Worm (Caenorhabditis elegans): ENCODE results near the gene F47B7.2.

The F47B7.2 gene

DNA sequence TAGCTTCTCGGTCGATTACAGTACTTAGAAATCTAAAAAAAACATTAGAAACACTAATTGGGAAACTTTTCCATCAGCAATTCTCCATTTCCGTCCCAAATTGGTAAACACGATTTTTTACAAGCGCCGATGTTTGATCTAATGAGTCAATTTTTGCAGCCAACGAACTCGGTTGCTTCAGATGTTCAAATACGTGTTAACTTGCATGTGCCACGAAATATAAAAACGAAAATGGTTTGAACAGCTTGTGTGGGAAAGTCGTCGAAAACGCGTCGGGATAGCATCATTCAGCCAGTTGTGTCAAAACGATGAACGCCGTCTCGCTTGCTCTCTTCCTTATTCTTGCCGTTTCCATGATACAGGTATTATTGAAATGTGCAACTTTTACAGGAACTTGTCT lies 32.3 kb downstream of the F47B7.2 start, which contains the start of gene F35A5.2:
TSS of gene F35A5.2 (plus strand) at position 301 of the 400 bp plus-strand sequence.
- TF ChIP-seq egl-5 (tag; optimal IDR thresholded peaks at IDR 0.05) (no peak), ztf-4 (tag; optimal IDR thresholded peaks at IDR 0.05) (no peak), hmg-11 (tag; optimal IDR thresholded peaks at IDR 0.05) (no peak), elt-3 (tag; optimal IDR thresholded peaks at IDR 0.05) (no peak), nhr-76 (tag; optimal IDR thresholded peaks at IDR 0.05) (no peak)

DNA sequence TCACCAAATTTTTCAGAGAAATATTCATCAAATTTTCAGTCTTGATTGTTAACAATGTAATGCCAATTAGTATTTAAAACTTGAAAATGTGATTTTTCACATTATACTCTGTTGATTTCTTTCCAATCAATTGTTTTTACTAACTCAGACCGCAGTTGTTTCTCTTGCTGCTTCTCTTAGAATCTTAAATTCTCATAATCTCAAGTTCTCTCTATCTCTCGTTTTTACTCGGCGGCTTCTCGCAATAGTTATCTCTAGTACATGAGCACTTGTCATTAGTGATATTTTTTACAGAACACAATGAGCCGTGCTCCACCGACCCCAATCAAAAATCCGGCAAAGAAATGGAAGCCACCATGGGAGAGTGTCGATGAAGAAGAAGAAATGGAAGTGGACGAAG lies 34.6 kb downstream of the F47B7.2 start, which contains the start of gene F35A5.1:
TSS of gene F35A5.1 (plus strand) at position 301 of the 400 bp plus-strand sequence.
- no peak for TF ChIP-seq R02D3.7 (tag; optimal IDR thresholded peaks at IDR 0.05)
- TF ChIP-seq pqm-1 (tag; optimal IDR thresholded peaks at IDR 0.05): no peak
- no peak for TF ChIP-seq jun-1 (tag; optimal IDR thresholded peaks at IDR 0.05)
- TF ChIP-seq fkh-10 (GFP tag; optimal IDR thresholded peaks at IDR 0.05): no peak
- no peak for TF ChIP-seq elt-2 (tag; optimal IDR thresholded peaks at IDR 0.05)
- no peak for TF ChIP-seq ceh-16 (tag; optimal IDR thresholded peaks at IDR 0.05)
- no peak for TF ChIP-seq nhr-28 (tag; optimal IDR thresholded peaks at IDR 0.05)
- TF ChIP-seq egl-5 (tag; optimal IDR thresholded peaks at IDR 0.05): no peak
- TF ChIP-seq mml-1 (tag; optimal IDR thresholded peaks at IDR 0.05): no peak
- no peak for TF ChIP-seq daf-12 (tag; optimal IDR thresholded peaks at IDR 0.05)
- TF ChIP-seq hmg-11 (tag; optimal IDR thresholded peaks at IDR 0.05): no peak
- no peak for TF ChIP-seq unc-39 (tag; optimal IDR thresholded peaks at IDR 0.05)
- no peak for TF ChIP-seq ceh-28 (tag; optimal IDR thresholded peaks at IDR 0.05)
- TF ChIP-seq pha-4 (tag; optimal IDR thresholded peaks at IDR 0.05): no peak
- TF ChIP-seq nhr-11 (tag; optimal IDR thresholded peaks at IDR 0.05): no peak
- no peak for TF ChIP-seq lsy-12 (tag; optimal IDR thresholded peaks at IDR 0.05)

DNA sequence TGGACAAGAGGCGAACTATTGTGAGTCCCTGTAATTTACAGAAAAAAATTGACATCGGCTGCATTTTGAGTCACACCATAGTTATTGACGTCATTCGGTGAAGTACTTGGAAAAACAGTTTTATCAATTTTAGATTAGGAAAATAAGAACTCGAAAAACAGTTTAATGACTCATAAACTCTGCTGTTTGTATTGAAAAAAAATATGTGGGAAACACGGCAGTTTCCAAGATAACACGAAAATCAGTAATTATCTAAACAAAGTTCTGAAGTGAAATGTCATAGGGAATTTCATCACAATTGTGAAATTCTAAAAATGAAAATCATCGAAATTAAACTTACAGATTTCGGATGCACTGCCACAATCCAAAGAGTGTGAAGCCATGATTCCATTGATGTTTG lies 42.3 kb downstream of the F47B7.2 start:
- TF ChIP-seq daf-12 (tag; optimal IDR thresholded peaks at IDR 0.05): no peak
- no peak for TF ChIP-seq hmg-11 (tag; optimal IDR thresholded peaks at IDR 0.05)
- peak; percentile 51 for TF ChIP-seq elt-2 (tag; optimal IDR thresholded peaks at IDR 0.05)
- TF ChIP-seq pha-4 (tag; optimal IDR thresholded peaks at IDR 0.05): peak; percentile 8
- TF ChIP-seq nhr-25 (tag; optimal IDR thresholded peaks at IDR 0.05): no peak
- no peak for TF ChIP-seq R02D3.7 (tag; optimal IDR thresholded peaks at IDR 0.05)
- peak; percentile 21 for TF ChIP-seq pqm-1 (tag; optimal IDR thresholded peaks at IDR 0.05)
- TF ChIP-seq jun-1 (tag; optimal IDR thresholded peaks at IDR 0.05): no peak

DNA sequence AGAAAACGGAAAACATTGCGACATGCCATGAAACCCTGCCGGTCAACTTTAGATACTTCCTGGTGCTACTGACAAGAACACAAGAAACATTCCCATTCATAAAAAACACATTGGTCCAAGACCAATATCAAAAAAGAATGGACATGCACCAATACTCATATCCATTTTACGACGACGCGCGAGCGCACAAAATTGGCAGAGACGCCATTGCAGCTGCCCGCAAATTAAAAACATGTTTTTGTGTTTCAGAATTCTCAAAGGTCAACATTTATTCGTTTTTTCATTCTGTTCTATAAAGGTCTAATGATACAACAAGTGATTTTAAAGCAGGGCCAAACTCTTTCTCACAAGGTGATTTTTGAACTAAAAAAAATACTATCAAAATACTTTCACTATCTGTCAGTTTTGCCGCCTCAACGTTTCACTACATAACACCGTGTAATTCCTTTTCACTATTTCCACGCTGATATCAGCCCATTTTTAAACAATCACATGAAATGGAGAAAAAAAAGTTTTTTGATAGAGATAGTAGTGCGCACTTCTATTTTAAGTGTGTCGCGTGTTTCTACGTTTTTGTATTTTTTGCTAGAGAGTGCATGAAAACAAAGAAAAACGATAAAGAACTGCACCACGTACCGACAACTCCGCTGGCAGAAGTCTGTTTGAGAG lies 46.4 kb downstream of the F47B7.2 start:
- TF ChIP-seq pqm-1 (tag; optimal IDR thresholded peaks at IDR 0.05) (peak; percentile 91), jun-1 (tag; optimal IDR thresholded peaks at IDR 0.05) (peak; percentile 32), elt-2 (tag; optimal IDR thresholded peaks at IDR 0.05) (peak; percentile 90), ztf-4 (tag; optimal IDR thresholded peaks at IDR 0.05) (no peak)

DNA sequence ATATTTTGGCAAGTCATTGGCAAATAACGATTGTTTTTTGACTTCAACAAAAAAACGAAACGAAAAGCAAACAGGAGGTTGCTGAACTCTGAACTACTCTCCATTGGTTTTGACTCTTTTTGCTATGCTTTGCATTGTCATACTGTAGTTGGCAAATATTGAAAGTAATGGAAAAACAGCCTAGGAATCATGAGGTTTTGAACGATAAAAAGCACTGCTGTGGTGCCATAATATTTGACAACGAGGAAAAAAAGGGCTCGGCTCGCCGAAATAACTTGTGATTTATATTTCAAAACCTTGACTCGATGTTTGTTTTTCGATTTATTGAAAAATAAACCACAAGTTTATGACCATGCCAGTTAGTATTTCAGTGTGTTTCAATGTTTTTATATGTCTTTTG lies 47.1 kb downstream of the F47B7.2 start:
- TF ChIP-seq lin-39 (tag; optimal IDR thresholded peaks at IDR 0.05): no peak
- peak; percentile 97 for TF ChIP-seq pha-4 (tag; optimal IDR thresholded peaks at IDR 0.05)

DNA sequence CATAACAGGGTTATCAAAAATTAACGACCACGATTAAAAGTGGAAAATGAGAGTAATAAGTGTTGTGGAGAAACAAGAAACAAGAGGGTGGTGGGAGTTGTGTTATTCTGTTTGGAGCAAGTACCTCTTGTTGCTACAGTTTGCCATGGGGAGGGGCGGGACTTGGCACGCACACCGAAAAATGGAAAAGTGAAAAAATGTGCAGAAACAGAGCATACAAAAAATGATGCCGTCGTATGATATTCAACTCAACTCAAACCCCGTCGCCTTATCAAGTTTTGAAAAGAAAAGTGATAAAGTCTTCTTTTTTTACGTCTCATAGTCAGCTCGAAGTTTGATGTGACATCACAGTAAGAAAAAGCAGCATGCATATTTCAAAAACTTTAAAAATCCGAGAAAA lies 48.1 kb downstream of the F47B7.2 start:
- no peak for TF ChIP-seq nhr-23 (tag; optimal IDR thresholded peaks at IDR 0.05)
- TF ChIP-seq pha-4 (tag; optimal IDR thresholded peaks at IDR 0.05): peak; percentile 61
- peak; percentile 91 for TF ChIP-seq elt-2 (tag; optimal IDR thresholded peaks at IDR 0.05)
- peak; percentile 69 for TF ChIP-seq pqm-1 (tag; optimal IDR thresholded peaks at IDR 0.05)

DNA sequence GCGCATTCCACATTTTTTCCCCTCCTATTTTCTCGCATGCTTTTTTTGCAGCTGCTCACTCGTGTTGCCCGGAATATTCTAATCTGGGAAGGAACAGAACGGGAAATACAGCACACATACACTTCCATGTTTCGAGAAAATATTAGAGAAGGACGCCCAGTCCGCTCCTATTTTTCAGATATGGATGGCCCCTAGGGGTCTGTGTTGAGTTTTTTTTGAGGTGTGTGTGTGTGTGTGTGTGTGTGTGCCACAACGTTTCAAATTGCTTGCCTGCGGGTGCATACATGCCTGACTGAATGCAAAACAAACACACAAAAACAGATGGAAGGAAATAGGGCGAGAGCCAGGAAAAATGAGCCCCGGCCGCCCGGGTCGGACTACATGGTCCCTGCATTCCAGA lies 49.0 kb downstream of the F47B7.2 start:
- TF ChIP-seq ztf-4 (tag; optimal IDR thresholded peaks at IDR 0.05) (no peak), jun-1 (tag; optimal IDR thresholded peaks at IDR 0.05) (no peak), daf-12 (tag; optimal IDR thresholded peaks at IDR 0.05) (no peak), nhr-11 (tag; optimal IDR thresholded peaks at IDR 0.05) (no peak), ceh-16 (tag; optimal IDR thresholded peaks at IDR 0.05) (no peak), pqm-1 (tag; optimal IDR thresholded peaks at IDR 0.05) (no peak), nhr-76 (tag; optimal IDR thresholded peaks at IDR 0.05) (no peak), nhr-28 (tag; optimal IDR thresholded peaks at IDR 0.05) (no peak), ZK546.5 (tag; optimal IDR thresholded peaks at IDR 0.05) (no peak), hmg-11 (tag; optimal IDR thresholded peaks at IDR 0.05) (no peak), mml-1 (tag; optimal IDR thresholded peaks at IDR 0.05) (no peak)

DNA sequence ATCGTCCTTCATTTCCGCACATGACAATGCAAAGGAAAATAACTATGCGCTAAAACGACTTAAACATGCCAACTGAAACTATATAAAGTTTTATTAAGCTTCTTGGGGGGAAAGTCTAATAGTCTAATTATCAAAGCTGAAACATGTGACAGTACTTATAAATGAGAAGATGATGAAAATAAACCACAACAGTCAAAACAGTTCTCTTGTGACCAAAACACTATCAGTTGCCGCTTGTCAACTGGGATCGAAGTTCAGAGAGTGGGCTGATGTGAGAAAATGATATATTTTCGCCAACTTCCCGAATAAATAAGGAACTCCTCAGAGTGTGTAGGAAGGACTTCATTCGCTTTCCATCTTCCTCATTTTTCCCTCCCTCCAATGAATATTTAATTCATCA lies 49.5 kb downstream of the F47B7.2 start:
- TF ChIP-seq ceh-82 (tag; optimal IDR thresholded peaks at IDR 0.05) (no peak), elt-2 (tag; optimal IDR thresholded peaks at IDR 0.05) (peak; percentile 71), pha-4 (tag; optimal IDR thresholded peaks at IDR 0.05) (peak; percentile 14), snpc-4 (tag; optimal IDR thresholded peaks at IDR 0.05) (no peak), nfya-1 (tag; optimal IDR thresholded peaks at IDR 0.05; ENCODE audit: insufficient read depth) (no peak), pqm-1 (tag; optimal IDR thresholded peaks at IDR 0.05) (peak; percentile 45), fkh-10 (GFP tag; optimal IDR thresholded peaks at IDR 0.05) (no peak)

Data from whole organism, L3 larva.